Fruit fly (Drosophila melanogaster): ENCODE data around the gene plh.

dm6 chr3R:5054747-5055146 is 43.9 kb upstream of the plh start:
- TF ChIP-seq usp (GFP tag; optimal IDR thresholded peaks at IDR 0.05) (no peak), Dll (optimal IDR thresholded peaks at IDR 0.05) (no peak)

All from whole organism.